Worm (Caenorhabditis elegans): ENCODE measurements around the gene hil-7.
"Not testable (repeated sequence)": the region's sequence is repeated elsewhere in the genome, so short reads cannot be mapped to it uniquely, and the experiment has no call there.

hil-7 gene

DNA sequence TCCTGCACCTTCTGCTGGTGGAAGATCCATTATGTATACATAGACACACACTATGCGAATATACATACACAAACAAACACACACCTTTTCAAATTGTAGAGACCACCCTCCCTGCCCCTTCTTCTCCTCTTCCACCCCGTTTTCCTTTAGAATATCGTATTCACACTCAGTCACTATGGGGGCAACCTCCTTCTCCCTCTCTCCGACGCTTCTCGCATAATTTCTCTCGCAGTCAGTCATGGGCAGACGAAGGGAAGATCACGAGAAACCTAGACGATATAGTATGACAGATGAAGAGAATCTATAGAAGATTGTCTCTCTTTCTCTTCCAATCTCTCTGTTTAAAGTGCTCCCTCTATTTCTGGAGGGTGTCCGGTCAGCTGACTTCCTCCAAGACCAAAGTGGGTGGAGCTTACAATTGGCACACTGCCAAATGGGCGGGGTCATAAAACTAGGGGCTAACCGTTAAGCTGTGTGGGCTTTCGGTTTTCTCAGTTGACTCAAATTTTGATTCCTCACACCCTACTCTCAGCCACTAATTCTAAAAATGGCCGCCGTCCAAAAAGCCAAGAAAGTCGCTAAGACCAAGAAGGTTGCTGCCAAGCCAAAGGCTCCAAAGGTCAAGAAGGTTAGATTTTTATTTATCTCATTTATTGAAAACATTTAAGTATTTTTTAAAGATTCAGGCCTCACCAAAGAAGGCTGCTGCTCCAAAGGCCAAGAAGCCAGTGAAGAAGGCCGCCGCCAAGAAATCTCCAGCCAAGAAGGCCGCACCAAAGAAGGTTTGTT, at the start of gene hil-7:
TSS of gene hil-7 (plus strand) at position 446 of the 789 bp plus-strand sequence.
- TF ChIP-seq aly-1 (tag; optimal IDR thresholded peaks at IDR 0.05): peak; percentile 61
- no peak for TF ChIP-seq ets-7 (tag; optimal IDR thresholded peaks at IDR 0.05)
- TF ChIP-seq sea-1 (GFP tag; conservative IDR thresholded peaks at IDR 0.05): no peak
- peak; percentile 90 for TF ChIP-seq ama-1 (optimal IDR thresholded peaks at IDR 0.05)
- no peak for TF ChIP-seq B0310.2 (tag; optimal IDR thresholded peaks at IDR 0.05)
- no peak for TF ChIP-seq tbx-37 (GFP tag; conservative IDR thresholded peaks at IDR 0.05)
- no peak for TF ChIP-seq scrt-1 (GFP tag; IDR thresholded peaks at IDR 0.05)
- no peak for TF ChIP-seq flt-1 (GFP tag; IDR thresholded peaks at IDR 0.05)
- peak; percentile 63 for TF ChIP-seq hmg-4 (GFP tag; optimal IDR thresholded peaks at IDR 0.05)
- peak; percentile 12 for TF ChIP-seq F13C5.2 (tag; optimal IDR thresholded peaks at IDR 0.05)
- TF ChIP-seq ceh-36 (tag; optimal IDR thresholded peaks at IDR 0.05): no peak

DNA sequence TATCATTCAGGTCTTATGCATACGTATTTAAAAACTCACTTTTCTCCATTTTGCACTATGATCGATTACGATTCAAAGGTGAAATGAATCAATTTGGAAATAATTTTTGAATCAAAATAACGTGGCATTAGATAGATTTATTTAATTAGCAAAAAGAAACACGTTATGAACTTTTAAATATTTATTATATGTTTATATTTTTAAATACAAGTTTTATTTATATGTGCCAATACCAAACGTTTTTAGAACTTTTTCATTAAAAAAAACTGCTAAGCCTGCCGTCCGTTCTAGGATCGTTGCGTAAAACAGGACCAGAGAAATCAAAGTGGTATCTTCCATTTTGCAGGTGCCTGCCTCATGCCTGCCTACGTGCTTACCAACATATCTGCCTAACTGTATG, 48.8 kb upstream of the hil-7 start, which contains the start of gene F38A5.6:
TSS of gene F38A5.6 (minus strand) at position 101 of the 400 bp plus-strand sequence.
- TF ChIP-seq tbx-37 (GFP tag; conservative IDR thresholded peaks at IDR 0.05) (no peak), sea-1 (GFP tag; conservative IDR thresholded peaks at IDR 0.05) (no peak), hnd-1 (tag; optimal IDR thresholded peaks at IDR 0.05) (no peak), F13C5.2 (tag; optimal IDR thresholded peaks at IDR 0.05) (no peak), hmg-4 (GFP tag; optimal IDR thresholded peaks at IDR 0.05) (no peak), tra-4 (tag; optimal IDR thresholded peaks at IDR 0.05) (no peak), scrt-1 (GFP tag; IDR thresholded peaks at IDR 0.05) (no peak), ceh-36 (tag; optimal IDR thresholded peaks at IDR 0.05) (no peak), hmbx-1 (tag; optimal IDR thresholded peaks at IDR 0.05) (no peak), B0310.2 (tag; optimal IDR thresholded peaks at IDR 0.05) (no peak), tbx-11 (GFP tag; IDR thresholded peaks at IDR 0.05) (no peak), flt-1 (GFP tag; IDR thresholded peaks at IDR 0.05) (no peak), ceh-13 (GFP tag; optimal IDR thresholded peaks at IDR 0.05) (no peak), aly-1 (tag; optimal IDR thresholded peaks at IDR 0.05) (no peak), ama-1 (optimal IDR thresholded peaks at IDR 0.05) (no peak), ets-7 (tag; optimal IDR thresholded peaks at IDR 0.05) (no peak), pes-1 (GFP tag; IDR thresholded peaks at IDR 0.05) (no peak)

- TF ChIP-seq tbx-37 (GFP tag; conservative IDR thresholded peaks at IDR 0.05); flt-1 (GFP tag; IDR thresholded peaks at IDR 0.05); hmg-4 (GFP tag; optimal IDR thresholded peaks at IDR 0.05): not testable (repeated sequence)
These were observed 48.2 kb upstream of the hil-7 start, which contains the start of gene nspb-4 for ce11 chrIV:6597918-6598317. TSS of gene nspb-4 (plus strand) at chrIV:6598218.

- not testable (repeated sequence) for TF ChIP-seq pes-1 (GFP tag; IDR thresholded peaks at IDR 0.05); ets-7 (tag; optimal IDR thresholded peaks at IDR 0.05); hmbx-1 (tag; optimal IDR thresholded peaks at IDR 0.05)
These were observed 47.4 kb upstream of the hil-7 start, which contains the start of gene nspb-5 for ce11 chrIV:6598740-6599139. TSS of gene nspb-5 (plus strand) at chrIV:6599040.

DNA sequence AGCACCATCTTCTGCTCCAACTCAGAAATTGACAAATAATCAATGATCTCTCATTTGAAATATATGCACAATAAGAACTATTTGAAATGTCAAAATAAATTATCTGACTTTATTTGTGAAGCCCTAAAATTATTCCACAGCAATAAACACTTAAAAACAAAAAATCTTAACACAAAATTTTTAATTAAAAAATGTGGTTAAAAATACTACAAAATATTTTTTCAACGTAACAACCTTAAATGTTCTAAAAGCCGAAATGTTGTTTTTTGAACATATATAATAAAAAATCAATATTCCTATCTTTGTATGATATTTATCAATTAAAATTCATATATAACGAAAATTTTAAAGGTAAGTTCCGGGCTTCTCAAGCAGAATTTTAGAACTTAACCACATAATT, 46.7 kb upstream of the hil-7 start, which contains the start of gene F38A5.8:
TSS of gene F38A5.8 (plus strand) at position 301 of the 400 bp plus-strand sequence.
- no peak for TF ChIP-seq ama-1 (optimal IDR thresholded peaks at IDR 0.05)
- no peak for TF ChIP-seq hnd-1 (tag; optimal IDR thresholded peaks at IDR 0.05)
- TF ChIP-seq tbx-37 (GFP tag; conservative IDR thresholded peaks at IDR 0.05): no peak
- TF ChIP-seq tra-4 (tag; optimal IDR thresholded peaks at IDR 0.05): no peak
- no peak for TF ChIP-seq hmbx-1 (tag; optimal IDR thresholded peaks at IDR 0.05)
- TF ChIP-seq F13C5.2 (tag; optimal IDR thresholded peaks at IDR 0.05): no peak
- TF ChIP-seq aly-1 (tag; optimal IDR thresholded peaks at IDR 0.05): no peak
- TF ChIP-seq flt-1 (GFP tag; IDR thresholded peaks at IDR 0.05): no peak
- no peak for TF ChIP-seq ceh-36 (tag; optimal IDR thresholded peaks at IDR 0.05)
- TF ChIP-seq pes-1 (GFP tag; IDR thresholded peaks at IDR 0.05): no peak
- TF ChIP-seq tbx-11 (GFP tag; IDR thresholded peaks at IDR 0.05): no peak
- TF ChIP-seq ets-7 (tag; optimal IDR thresholded peaks at IDR 0.05): no peak
- TF ChIP-seq hmg-4 (GFP tag; optimal IDR thresholded peaks at IDR 0.05): no peak

DNA sequence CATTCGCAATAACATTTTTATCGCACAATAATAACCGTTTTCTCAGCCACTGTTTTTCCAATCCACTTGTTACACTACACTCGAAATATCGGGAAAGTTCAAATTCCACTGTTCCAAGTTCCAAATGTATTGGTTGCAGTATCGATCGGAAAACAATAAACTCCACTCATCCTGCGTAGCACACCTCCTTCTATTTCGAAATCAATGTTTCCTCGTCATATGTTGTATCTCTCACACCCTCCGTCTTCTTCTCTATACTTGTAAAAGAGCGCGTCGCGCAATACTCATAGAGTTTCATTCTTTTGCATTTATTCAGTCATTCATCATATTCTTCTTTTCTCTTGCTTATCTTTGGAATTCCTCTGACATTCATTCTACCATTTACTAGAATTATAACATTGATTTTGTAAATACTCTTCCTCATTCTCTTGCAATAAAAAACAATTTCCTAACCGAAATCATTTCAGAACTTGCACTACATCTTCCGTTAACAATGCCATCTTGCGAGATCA, 44.8 kb upstream of the hil-7 start, which contains the start of gene sup-36:
TSS of gene sup-36 (plus strand) at position 462 of the 512 bp plus-strand sequence.
- TF ChIP-seq scrt-1 (GFP tag; IDR thresholded peaks at IDR 0.05): no peak
- TF ChIP-seq ceh-36 (tag; optimal IDR thresholded peaks at IDR 0.05): no peak
- no peak for TF ChIP-seq hmg-4 (GFP tag; optimal IDR thresholded peaks at IDR 0.05)

DNA sequence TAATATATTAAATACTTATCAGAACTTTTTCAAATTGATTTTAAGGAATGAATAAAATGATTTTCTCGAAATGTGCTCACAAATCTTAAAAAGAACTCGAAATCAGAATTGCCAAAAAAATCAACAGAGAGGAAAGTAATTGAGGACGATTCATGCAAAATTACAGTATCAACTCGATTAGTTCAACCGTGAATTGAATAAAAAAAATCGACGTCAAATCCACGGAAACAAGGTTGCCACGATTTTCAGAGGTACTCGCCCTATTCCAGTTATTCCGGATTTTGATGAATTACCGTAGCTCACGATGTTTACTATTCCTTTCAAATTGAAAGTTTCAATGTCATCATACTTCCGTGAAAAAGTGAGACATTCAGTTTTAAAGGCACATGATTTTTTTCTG, 43.7 kb upstream of the hil-7 start, which contains the start of gene F15B10.3:
TSS of gene F15B10.3 (plus strand) at position 301 of the 400 bp plus-strand sequence.
- no peak for TF ChIP-seq ceh-13 (GFP tag; optimal IDR thresholded peaks at IDR 0.05)
- no peak for TF ChIP-seq hmbx-1 (tag; optimal IDR thresholded peaks at IDR 0.05)
- TF ChIP-seq pes-1 (GFP tag; IDR thresholded peaks at IDR 0.05): no peak
- TF ChIP-seq ceh-36 (tag; optimal IDR thresholded peaks at IDR 0.05): no peak
- no peak for TF ChIP-seq scrt-1 (GFP tag; IDR thresholded peaks at IDR 0.05)
- TF ChIP-seq aly-1 (tag; optimal IDR thresholded peaks at IDR 0.05): no peak
- TF ChIP-seq tra-4 (tag; optimal IDR thresholded peaks at IDR 0.05): no peak
- TF ChIP-seq sea-1 (GFP tag; conservative IDR thresholded peaks at IDR 0.05): no peak

- no peak for TF ChIP-seq aly-1 (tag; optimal IDR thresholded peaks at IDR 0.05)
- TF ChIP-seq ama-1 (optimal IDR thresholded peaks at IDR 0.05): no peak
- TF ChIP-seq tbx-37 (GFP tag; conservative IDR thresholded peaks at IDR 0.05): no peak
- no peak for TF ChIP-seq F13C5.2 (tag; optimal IDR thresholded peaks at IDR 0.05)
- TF ChIP-seq hnd-1 (tag; optimal IDR thresholded peaks at IDR 0.05): no peak
- TF ChIP-seq hmg-4 (GFP tag; optimal IDR thresholded peaks at IDR 0.05): no peak
- no peak for TF ChIP-seq tra-4 (tag; optimal IDR thresholded peaks at IDR 0.05)
- no peak for TF ChIP-seq ets-7 (tag; optimal IDR thresholded peaks at IDR 0.05)
- TF ChIP-seq tbx-11 (GFP tag; IDR thresholded peaks at IDR 0.05): no peak
- no peak for TF ChIP-seq pes-1 (GFP tag; IDR thresholded peaks at IDR 0.05)
- no peak for TF ChIP-seq B0310.2 (tag; optimal IDR thresholded peaks at IDR 0.05)
- no peak for TF ChIP-seq scrt-1 (GFP tag; IDR thresholded peaks at IDR 0.05)
These were observed 42.6 kb upstream of the hil-7 start for ce11 chrIV:6603549-6603948.

Data from whole organism, early embryonic.